Worm (Caenorhabditis elegans) whole organism, midembryonic: ENCODE results near the gene ida-1.

Experiments used
- T22C8.4 ChIP-seq: fragments of 200-800 bp; sonication (Bioruptor generic); IDR thresholded peaks from 2 replicates; pipeline ENCODE4 v1.3.6; 2022; ENCODE audit warnings: missing genetic modification characterization, missing compliant biosample characterization
- cog-1 ChIP-seq: sonication (generic microtip); optimal IDR thresholded peaks from 2 replicates; lab custom pipeline; 2016; ENCODE audit warnings: missing genetic modification characterization, missing compliant biosample characterization
- klf-2 ChIP-seq: fragments of 200-800 bp; sonication (Bioruptor generic); conservative IDR thresholded peaks from 2 replicates; pipeline ENCODE4 v1.3.6; 2022; ENCODE audit warnings: missing genetic modification reagents, missing genetic modification characterization, missing compliant biosample characterization
- tab-1 ChIP-seq: fragments of 200-800 bp; sonication (Bioruptor generic); IDR thresholded peaks from 2 replicates; pipeline ENCODE4 v1.3.6; 2022; ENCODE audit warnings: missing genetic modification characterization, missing compliant biosample characterization
- ztf-23 ChIP-seq: fragments of 200-800 bp; sonication (Bioruptor generic); IDR thresholded peaks from 2 replicates; pipeline ENCODE4 v1.3.6; 2022; ENCODE audit warnings: missing genetic modification reagents, missing genetic modification characterization, missing compliant biosample characterization

ce11 chrIII:5737708-5738107 lies 17.6 kb upstream of the ida-1 start, which contains the start of gene B0244.6:
- TF ChIP-seq T22C8.4 = no peak
- TF ChIP-seq ztf-23 (GFP tag; lab: Robert Waterston, UW) = no peak
- TF ChIP-seq klf-2 (GFP tag; lab: Robert Waterston, UW) = no peak
- TF ChIP-seq cog-1 (tag; lab: Kevin White, UChicago) = no peak
- TF ChIP-seq tab-1 (GFP tag; lab: Robert Waterston, UW) = no peak
